Fruit fly (Drosophila melanogaster): Measurements from ENCODE around the gene Sbf.

dm6 chr3R:11809620-11810019 lies 12.9 kb upstream of the Sbf start:
- TF ChIP-seq psq (optimal IDR thresholded peaks at IDR 0.05) (no peak), Myc (optimal IDR thresholded peaks at IDR 0.05) (no peak), h (optimal IDR thresholded peaks at IDR 0.05) (no peak), insv (optimal IDR thresholded peaks at IDR 0.05) (no peak), ttk (optimal IDR thresholded peaks at IDR 0.05) (no peak), Sin3A (optimal IDR thresholded peaks at IDR 0.05) (no peak)
